Worm (Caenorhabditis elegans) whole organism, L1 larva: ENCODE measurements around the gene nipi-3.

Experiments
- C16A3.4 ChIP-seq: fragments of 150-350 bp; optimal IDR thresholded peaks from 2 replicates; lab custom pipeline; 2014; ENCODE audit warnings: missing biosample characterization, missing genetic modification characterization
- C34B4.2 ChIP-seq: sonication (generic microtip); optimal IDR thresholded peaks from 2 replicates; lab custom pipeline; 2017; ENCODE audit warnings: mild to moderate bottlenecking, missing genetic modification characterization, missing compliant biosample characterization
- F16B12.6 ChIP-seq: fragments of 150-350 bp; optimal IDR thresholded peaks from 2 replicates; lab custom pipeline; 2014; ENCODE audit warnings: missing biosample characterization, missing genetic modification characterization
- Y116A8C.19 ChIP-seq: sonication (generic microtip); optimal IDR thresholded peaks from 2 replicates; lab custom pipeline; 2016; ENCODE audit warnings: missing compliant biosample characterization, missing genetic modification characterization, borderline replicate concordance
- aha-1 ChIP-seq: fragments of 150-350 bp; optimal IDR thresholded peaks from 2 replicates; lab custom pipeline; 2014; ENCODE audit warnings: missing biosample characterization, missing genetic modification characterization
- aly-2 ChIP-seq: fragments of 150-350 bp; optimal IDR thresholded peaks from 2 replicates; lab custom pipeline; 2014; ENCODE audit warnings: missing biosample characterization, missing genetic modification characterization
- ama-1 ChIP-seq: fragments of 150-350 bp; optimal IDR thresholded peaks from 2 replicates; lab custom pipeline; 2014
- ceh-63 ChIP-seq: fragments of 200-800 bp; sonication (Bioruptor generic); optimal IDR thresholded peaks from 2 replicates; lab custom pipeline; 2018; ENCODE audit warnings: mild to moderate bottlenecking, missing genetic modification characterization, missing compliant biosample characterization
- ceh-8 ChIP-seq: fragments of 200-800 bp; sonication (Bioruptor generic); optimal IDR thresholded peaks from 2 replicates; lab custom pipeline; 2018; ENCODE audit warnings: mild to moderate bottlenecking, missing genetic modification characterization, moderate library complexity, missing compliant biosample characterization
- ceh-82 ChIP-seq, 3 experiments: fragments of 150-350 bp in 1 of 3; sonication (generic microtip) in 2 of 3; optimal IDR thresholded peaks; 2 replicates each; lab custom pipeline; 2014 to 2017; ENCODE audit warnings: missing biosample characterization in 3 of 3, missing genetic modification characterization in 3 of 3
- dsc-1 ChIP-seq: sonication (generic microtip); optimal IDR thresholded peaks from 2 replicates; lab custom pipeline; 2016; ENCODE audit warnings: mild to moderate bottlenecking, missing genetic modification characterization, missing compliant biosample characterization
- egl-13 ChIP-seq: sonication (generic microtip); optimal IDR thresholded peaks from 2 replicates; lab custom pipeline; 2016; ENCODE audit warnings: missing genotype, missing genetic modification reagents, missing genetic modification characterization, missing compliant biosample characterization
- elt-2 ChIP-seq: sonication (generic microtip); optimal IDR thresholded peaks from 2 replicates; lab custom pipeline; 2016; ENCODE audit warnings: missing genetic modification characterization, mild to moderate bottlenecking, inconsistent platforms, missing compliant biosample characterization, missing genetic modification reagents
- ets-5 ChIP-seq: fragments of 200-800 bp; sonication (Bioruptor generic); IDR thresholded peaks from 2 replicates; pipeline ENCODE4 v1.3.6; 2022; ENCODE audit warnings: missing genetic modification characterization, missing compliant biosample characterization
- fkh-10 ChIP-seq: sonication (generic microtip); optimal IDR thresholded peaks from 2 replicates; lab custom pipeline; 2017; ENCODE audit warnings: missing biosample characterization, missing genetic modification reagents, missing genetic modification characterization
- fkh-8 ChIP-seq: sonication (generic microtip); optimal IDR thresholded peaks from 2 replicates; lab custom pipeline; 2016; ENCODE audit warnings: mild to moderate bottlenecking, missing genetic modification characterization, missing compliant biosample characterization
- grh-1 ChIP-seq: fragments of 200-800 bp; sonication (Bioruptor generic); IDR thresholded peaks from 2 replicates; pipeline ENCODE4 v1.3.6; 2022; ENCODE audit warnings: missing genetic modification reagents, missing genetic modification characterization, missing compliant biosample characterization
- irx-1 ChIP-seq: sonication (generic microtip); optimal IDR thresholded peaks from 2 replicates; lab custom pipeline; 2016; ENCODE audit warnings: missing genetic modification characterization, missing compliant biosample characterization
- jun-1 ChIP-seq: fragments of 150-350 bp; optimal IDR thresholded peaks from 2 replicates; lab custom pipeline; 2014; ENCODE audit warnings: missing biosample characterization, missing genetic modification reagents, missing genetic modification characterization
- lin-13 ChIP-seq: fragments of 150-350 bp; optimal IDR thresholded peaks from 2 replicates; lab custom pipeline; 2014; ENCODE audit warnings: missing biosample characterization, missing genetic modification reagents, missing genetic modification characterization
- lin-14 ChIP-seq: fragments of 200-800 bp; sonication (Bioruptor generic); optimal IDR thresholded peaks from 2 replicates; lab custom pipeline; 2018; ENCODE audit warnings: mild to moderate bottlenecking, missing genetic modification characterization, moderate library complexity, missing compliant biosample characterization
- lin-15B ChIP-seq: fragments of 150-350 bp; sonication (generic microtip); optimal IDR thresholded peaks from 3 replicates; lab custom pipeline; 2014; ENCODE audit warnings: missing biosample characterization, missing genetic modification characterization
- lir-3 ChIP-seq: sonication (generic microtip); optimal IDR thresholded peaks from 2 replicates; lab custom pipeline; 2016; ENCODE audit warnings: mild to moderate bottlenecking, missing genetic modification characterization, moderate library complexity, missing compliant biosample characterization; ENCODE audit not compliant: poor library complexity
- lsy-2 ChIP-seq, 2 experiments: fragments of 150-350 bp; optimal IDR thresholded peaks; 2 replicates each; lab custom pipeline; 2014; ENCODE audit warnings: missing biosample characterization in 2 of 2, missing genetic modification characterization in 2 of 2
- mab-9 ChIP-seq: fragments of 200-800 bp; sonication (Bioruptor generic); IDR thresholded peaks from 2 replicates; pipeline ENCODE4 v1.3.6; 2022; ENCODE audit warnings: missing genetic modification reagents, missing genetic modification characterization, missing compliant biosample characterization
- mep-1 ChIP-seq: fragments of 150-350 bp; optimal IDR thresholded peaks from 2 replicates; lab custom pipeline; 2014; ENCODE audit warnings: missing biosample characterization, missing genetic modification characterization
- nhr-237 ChIP-seq: fragments of 150-350 bp; optimal IDR thresholded peaks from 2 replicates; lab custom pipeline; 2014; ENCODE audit warnings: missing biosample characterization, missing genetic modification characterization
- nhr-47 ChIP-seq: sonication (generic microtip); optimal IDR thresholded peaks from 2 replicates; lab custom pipeline; 2016; ENCODE audit warnings: mild to moderate bottlenecking, missing genetic modification characterization, moderate library complexity, missing compliant biosample characterization
- nhr-71 ChIP-seq: sonication (generic microtip); optimal IDR thresholded peaks from 2 replicates; lab custom pipeline; 2016; ENCODE audit warnings: mild to moderate bottlenecking, missing genetic modification characterization, moderate library complexity, missing compliant biosample characterization
- nhr-76 ChIP-seq: sonication (generic microtip); optimal IDR thresholded peaks from 2 replicates; lab custom pipeline; 2017; ENCODE audit warnings: missing biosample characterization, missing genetic modification characterization
- nhr-77 ChIP-seq: fragments of 150-350 bp; optimal IDR thresholded peaks from 2 replicates; lab custom pipeline; 2014; ENCODE audit warnings: missing biosample characterization, missing genetic modification characterization
- nhr-84 ChIP-seq: sonication (generic microtip); optimal IDR thresholded peaks from 2 replicates; lab custom pipeline; 2017; ENCODE audit warnings: missing biosample characterization, missing genetic modification characterization
- nhr-90 ChIP-seq: sonication (generic microtip); optimal IDR thresholded peaks from 2 replicates; lab custom pipeline; 2016; ENCODE audit warnings: mild to moderate bottlenecking, missing genetic modification characterization, missing compliant biosample characterization; ENCODE audit not compliant: poor library complexity
- pax-3 ChIP-seq: fragments of 200-800 bp; sonication (Bioruptor generic); optimal IDR thresholded peaks from 2 replicates; lab custom pipeline; 2018; ENCODE audit warnings: mild to moderate bottlenecking, missing genetic modification characterization, moderate library complexity, missing compliant biosample characterization
- rnt-1 ChIP-seq: sonication (generic microtip); optimal IDR thresholded peaks from 2 replicates; lab custom pipeline; 2016; ENCODE audit warnings: mild to moderate bottlenecking, missing genetic modification characterization, moderate library complexity, missing compliant biosample characterization
- snpc-4 ChIP-seq: fragments of 150-350 bp; optimal IDR thresholded peaks from 2 replicates; lab custom pipeline; 2014; ENCODE audit warnings: missing biosample characterization, missing genetic modification characterization
- sox-4 ChIP-seq: sonication (generic microtip); optimal IDR thresholded peaks from 2 replicates; lab custom pipeline; 2016; ENCODE audit warnings: missing genetic modification characterization, missing compliant biosample characterization
- swsn-7 ChIP-seq: sonication (generic microtip); optimal IDR thresholded peaks from 2 replicates; lab custom pipeline; 2016; ENCODE audit warnings: missing genetic modification characterization, missing compliant biosample characterization
- tbx-2 ChIP-seq: sonication (generic microtip); optimal IDR thresholded peaks from 2 replicates; lab custom pipeline; 2016; ENCODE audit warnings: missing genetic modification characterization, missing compliant biosample characterization
- tlp-1 ChIP-seq: fragments of 150-350 bp; optimal IDR thresholded peaks from 2 replicates; lab custom pipeline; 2014; ENCODE audit warnings: missing biosample characterization, missing genetic modification characterization
- unc-130 ChIP-seq: fragments of 150-350 bp; optimal IDR thresholded peaks from 2 replicates; lab custom pipeline; 2017; ENCODE audit warnings: missing biosample characterization, missing genetic modification characterization, inconsistent platforms
- unc-30 ChIP-seq: sonication (generic microtip); optimal IDR thresholded peaks from 2 replicates; lab custom pipeline; 2017; ENCODE audit warnings: missing biosample characterization, missing genetic modification characterization
- unc-86 ChIP-seq: sonication (generic microtip); optimal IDR thresholded peaks from 2 replicates; lab custom pipeline; 2016; ENCODE audit warnings: missing genetic modification characterization, missing compliant biosample characterization
- unc-98 ChIP-seq: fragments of 200-800 bp; sonication (Bioruptor generic); IDR thresholded peaks from 2 replicates; pipeline ENCODE4 v1.3.6; 2022; ENCODE audit warnings: missing genetic modification characterization, missing compliant biosample characterization
- zip-4 ChIP-seq: fragments of 200-800 bp; sonication (Bioruptor generic); optimal IDR thresholded peaks from 2 replicates; lab custom pipeline; 2018; ENCODE audit warnings: mild to moderate bottlenecking, missing genetic modification characterization, moderate library complexity, missing compliant biosample characterization

Gene nipi-3

ce11 chrX:15657773-15658172 is 50.0 kb downstream of the nipi-3 start:
- peak; percentile 95 for TF ChIP-seq dsc-1
- no peak for TF ChIP-seq aly-2 (tag; lab: Kevin White, UChicago)
- peak; percentile 77 for TF ChIP-seq lin-14 (GFP tag; lab: Kevin White, UChicago)
- TF ChIP-seq nhr-47 (tag; lab: Kevin White, UChicago): peak; percentile 34
- TF ChIP-seq lin-13: no peak
- peak; percentile 58 for TF ChIP-seq ceh-8
- peak; percentile 8 for TF ChIP-seq sox-4 (tag; lab: Kevin White, UChicago)
- TF ChIP-seq nhr-71: peak; percentile 40
- TF ChIP-seq fkh-8 (tag; lab: Kevin White, UChicago): peak; percentile 39
- peak in 1 of 2 experiments; percentile 6 for TF ChIP-seq lsy-2 (tag; optimal IDR thresholded peaks at IDR 0.05; lab: Kevin White, UChicago)
- TF ChIP-seq pax-3 (tag; lab: Kevin White, UChicago): peak; percentile 23
- no peak for TF ChIP-seq tlp-1

ce11 chrX:15659561-15659960 is 51.8 kb downstream of the nipi-3 start:
- TF ChIP-seq dsc-1: peak; percentile 31
- no peak for TF ChIP-seq unc-130
- TF ChIP-seq lir-3 (tag; lab: Kevin White, UChicago): no peak
- no peak for TF ChIP-seq elt-2
- no peak for TF ChIP-seq nhr-90 (tag; lab: Kevin White, UChicago)
- TF ChIP-seq mab-9 (GFP tag; lab: Robert Waterston, UW): no peak
- no peak for TF ChIP-seq ama-1 (lab: Kevin White, UChicago)
- peak; percentile 0 for TF ChIP-seq mep-1 (tag; lab: Kevin White, UChicago)
- peak; percentile 22 for TF ChIP-seq egl-13
- no peak for TF ChIP-seq unc-30 (tag; lab: Kevin White, UChicago)
- TF ChIP-seq ceh-63 (GFP tag; lab: Kevin White, UChicago): no peak
- no peak for TF ChIP-seq ets-5 (GFP tag; lab: Robert Waterston, UW)
- TF ChIP-seq tbx-2 (tag; lab: Kevin White, UChicago): peak; percentile 28
- TF ChIP-seq unc-98: no peak
- TF ChIP-seq nhr-237 (tag; lab: Kevin White, UChicago): no peak
- TF ChIP-seq C16A3.4: no peak
- TF ChIP-seq tlp-1: no peak
- TF ChIP-seq C34B4.2: no peak
- TF ChIP-seq unc-86 (tag; lab: Kevin White, UChicago): peak; percentile 31
- no peak for TF ChIP-seq nhr-76
- TF ChIP-seq snpc-4 (tag; lab: Kevin White, UChicago): no peak
- no peak for TF ChIP-seq lin-13
- TF ChIP-seq aha-1 (tag; lab: Kevin White, UChicago): no peak
- TF ChIP-seq lsy-2 (tag; optimal IDR thresholded peaks at IDR 0.05; lab: Kevin White, UChicago): peak in 1 of 2 experiments; percentile 13
- TF ChIP-seq rnt-1 (tag; lab: Kevin White, UChicago): no peak
- TF ChIP-seq Y116A8C.19 (tag; lab: Kevin White, UChicago): no peak
- TF ChIP-seq fkh-10 (GFP tag; lab: Kevin White, UChicago): no peak
- TF ChIP-seq ceh-82 (tag; optimal IDR thresholded peaks at IDR 0.05; lab: Kevin White, UChicago): peak in 1 of 3 experiments; percentile 42
- no peak for TF ChIP-seq nhr-71
- TF ChIP-seq jun-1 (tag; lab: Kevin White, UChicago): no peak
- TF ChIP-seq nhr-84: no peak
- TF ChIP-seq nhr-77 (tag; lab: Kevin White, UChicago): no peak
- no peak for TF ChIP-seq lin-15B
- TF ChIP-seq swsn-7 (tag; lab: Kevin White, UChicago): no peak
- TF ChIP-seq irx-1: no peak
- TF ChIP-seq fkh-8 (tag; lab: Kevin White, UChicago): peak; percentile 12
- TF ChIP-seq zip-4 (GFP tag; lab: Kevin White, UChicago): no peak
- TF ChIP-seq lin-14 (GFP tag; lab: Kevin White, UChicago): peak; percentile 65
- no peak for TF ChIP-seq F16B12.6 (tag; lab: Kevin White, UChicago)
- TF ChIP-seq grh-1: no peak
- TF ChIP-seq, all 84 proteins: peak for 9
